Worm (Caenorhabditis elegans): ENCODE results near the gene klf-3.

DNA sequence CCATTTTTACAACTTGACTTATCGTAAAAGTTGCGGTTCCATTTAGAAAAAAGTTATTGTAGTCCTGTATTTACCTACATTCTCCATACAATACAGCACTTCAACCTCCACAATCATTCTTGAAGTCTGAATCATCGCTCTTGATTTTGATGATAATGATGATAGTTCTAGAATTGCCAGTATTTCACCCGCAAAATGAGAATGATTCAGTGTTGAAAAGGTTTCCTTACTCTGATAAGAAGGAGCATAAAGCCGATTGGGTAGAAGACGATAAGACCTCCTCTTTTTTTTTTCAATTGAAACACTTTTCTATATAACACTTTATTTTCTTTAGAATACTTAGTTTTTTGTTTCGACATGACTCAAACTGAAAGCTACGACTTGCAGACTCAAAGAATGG, 14.1 kb downstream of the klf-3 start, which contains the start of gene T19D12.4:
- TF ChIP-seq elt-3 (tag; optimal IDR thresholded peaks at IDR 0.05) (no peak), flh-1 (GFP tag; optimal IDR thresholded peaks at IDR 0.05) (no peak), cnd-1 (tag; optimal IDR thresholded peaks at IDR 0.05) (no peak), zip-8 (tag; optimal IDR thresholded peaks at IDR 0.05) (no peak), blmp-1 (tag; optimal IDR thresholded peaks at IDR 0.05) (no peak), snpc-4 (tag; optimal IDR thresholded peaks at IDR 0.05) (no peak), lsy-2 (tag; optimal IDR thresholded peaks at IDR 0.05) (no peak), unc-39 (tag; optimal IDR thresholded peaks at IDR 0.05) (no peak), pha-4 (tag; optimal IDR thresholded peaks at IDR 0.05) (no peak), ceh-83 (GFP tag; optimal IDR thresholded peaks at IDR 0.05) (no peak), hlh-1 (tag; optimal IDR thresholded peaks at IDR 0.05) (no peak), ztf-11 (tag; optimal IDR thresholded peaks at IDR 0.05) (no peak), tbx-8 (GFP tag; optimal IDR thresholded peaks at IDR 0.05) (no peak), unc-62 (GFP tag; optimal IDR thresholded peaks at IDR 0.05) (no peak)
